Worm (Caenorhabditis elegans) whole organism, dauer: ENCODE data around the gene apc-10.

Source experiments
- unc-62 ChIP-seq: sonication (generic microtip); optimal IDR thresholded peaks from 2 replicates; lab custom pipeline; 2017; ENCODE audit warnings: missing biosample characterization, missing genetic modification reagents, missing genetic modification characterization

apc-10 gene

DNA sequence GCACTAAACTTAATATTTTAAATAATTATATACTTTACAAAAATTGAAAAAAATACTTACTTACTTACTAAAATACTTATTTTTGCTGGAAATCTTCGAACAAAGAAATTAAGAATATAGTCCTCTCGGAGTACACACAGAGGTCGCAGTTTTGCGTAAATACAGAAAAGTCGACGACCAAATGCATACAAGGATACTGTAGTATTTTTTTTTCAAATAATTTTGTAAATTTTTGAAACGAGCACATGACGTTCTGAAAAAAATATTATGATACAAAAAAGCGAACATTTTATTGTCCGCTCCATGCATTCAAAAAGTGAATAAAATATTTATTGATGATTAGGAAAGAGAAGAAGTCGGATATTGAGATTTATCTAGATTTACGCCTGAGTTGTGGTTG lies at the start of gene apc-10:
TSS of gene apc-10 (minus strand) at position 101 of the 400 bp plus-strand sequence.
- TF ChIP-seq unc-62 (GFP tag; lab: Kevin White, UChicago) = no peak

DNA sequence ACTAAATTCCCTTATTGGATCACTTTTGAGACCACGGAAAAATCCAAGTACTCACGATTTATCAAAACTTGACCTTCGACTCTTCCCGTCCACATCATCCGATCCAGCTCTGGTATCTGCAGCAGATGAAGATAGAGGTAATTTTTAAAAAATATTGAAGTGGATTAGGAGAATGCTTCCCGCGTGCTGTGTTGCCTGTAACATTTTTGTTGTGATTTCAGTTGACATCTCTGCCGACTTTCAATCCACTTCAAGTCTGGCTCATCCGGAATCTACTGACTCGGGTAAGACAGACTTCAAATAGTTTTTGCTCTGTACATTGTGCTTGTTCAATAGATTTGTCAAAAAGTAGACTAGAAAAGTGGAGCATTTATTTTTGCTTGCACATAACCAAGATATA lies 49.3 kb upstream of the apc-10 start:
- TF ChIP-seq unc-62 (GFP tag; lab: Kevin White, UChicago) = no peak

DNA sequence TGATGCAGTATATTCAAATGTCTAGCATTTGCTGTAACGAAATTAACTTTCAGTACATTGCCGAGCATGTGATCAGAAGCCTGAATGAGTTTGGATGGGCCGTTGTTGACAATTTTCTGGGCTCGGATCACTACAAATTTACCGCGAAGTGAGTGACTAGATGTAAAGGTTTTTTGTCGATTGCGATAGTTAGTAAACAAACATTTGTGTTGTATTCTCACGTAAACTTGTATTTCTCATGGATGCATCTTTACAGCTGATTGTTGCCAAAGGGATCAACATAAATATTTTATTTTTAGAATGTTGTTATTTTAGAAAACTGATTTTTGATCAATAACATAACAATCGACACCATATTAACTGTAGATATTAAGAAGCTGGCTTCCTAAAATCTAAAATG lies 47.9 kb upstream of the apc-10 start:
- no peak for TF ChIP-seq unc-62 (GFP tag; lab: Kevin White, UChicago)

DNA sequence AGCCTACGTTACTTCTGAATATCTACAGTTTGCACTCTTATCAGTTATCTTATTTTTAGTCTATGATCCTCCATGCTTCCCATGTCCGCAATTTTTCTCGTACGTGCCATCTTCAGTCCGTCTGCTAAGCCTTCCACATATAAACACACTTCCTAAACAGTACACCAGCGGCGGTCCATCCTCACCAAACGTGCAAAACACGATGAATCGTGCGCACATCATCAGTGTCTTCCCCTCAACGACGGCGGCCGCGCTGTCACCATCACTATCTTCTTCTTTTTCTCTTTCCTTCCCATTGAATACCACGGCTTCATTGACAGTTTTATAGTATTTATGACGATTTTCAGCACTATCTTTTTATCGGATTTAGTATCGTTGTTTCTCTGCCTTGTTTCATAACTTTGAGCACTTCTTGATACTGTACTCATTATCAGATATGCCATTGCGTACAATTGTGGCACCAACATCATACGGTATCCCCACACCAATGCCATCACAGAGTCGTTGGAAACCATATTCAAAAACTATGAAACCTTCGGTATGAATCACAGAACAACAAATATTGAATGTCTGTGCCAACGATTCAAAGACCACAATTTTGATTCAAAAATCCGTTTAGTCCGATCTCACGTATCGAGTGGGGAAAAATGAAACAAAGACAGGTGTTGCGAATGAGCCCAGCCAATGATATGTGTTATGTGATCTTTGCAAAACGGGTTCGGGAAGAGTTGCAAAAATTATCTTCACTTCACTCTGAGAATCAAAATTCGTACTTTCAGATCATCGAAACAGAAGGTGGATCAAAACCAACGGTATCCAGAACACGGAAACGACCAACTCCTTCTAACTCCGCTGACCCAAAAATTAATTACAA lies 47.0 kb upstream of the apc-10 start:
- TF ChIP-seq unc-62 (GFP tag; lab: Kevin White, UChicago) = no peak

DNA sequence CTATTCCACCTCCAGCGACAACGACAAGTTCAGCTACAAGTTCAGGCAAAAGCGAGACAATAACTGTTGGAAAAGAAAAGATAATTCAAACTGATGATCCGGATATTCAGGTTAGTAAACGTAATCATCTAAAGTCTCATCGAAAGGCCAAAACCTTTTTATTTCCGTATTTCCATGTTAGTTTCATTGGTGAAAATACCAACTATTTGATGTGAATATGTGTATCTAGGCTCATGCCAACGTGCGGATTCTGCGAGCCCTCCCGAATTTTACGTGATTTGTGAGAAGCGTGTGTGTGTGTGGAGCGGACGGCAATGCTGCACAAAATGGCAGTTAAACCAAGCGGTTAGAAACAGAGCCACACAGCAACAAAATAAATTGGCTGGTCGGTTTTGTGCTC lies 44.9 kb upstream of the apc-10 start:
- TF ChIP-seq unc-62 (GFP tag; lab: Kevin White, UChicago) = no peak

DNA sequence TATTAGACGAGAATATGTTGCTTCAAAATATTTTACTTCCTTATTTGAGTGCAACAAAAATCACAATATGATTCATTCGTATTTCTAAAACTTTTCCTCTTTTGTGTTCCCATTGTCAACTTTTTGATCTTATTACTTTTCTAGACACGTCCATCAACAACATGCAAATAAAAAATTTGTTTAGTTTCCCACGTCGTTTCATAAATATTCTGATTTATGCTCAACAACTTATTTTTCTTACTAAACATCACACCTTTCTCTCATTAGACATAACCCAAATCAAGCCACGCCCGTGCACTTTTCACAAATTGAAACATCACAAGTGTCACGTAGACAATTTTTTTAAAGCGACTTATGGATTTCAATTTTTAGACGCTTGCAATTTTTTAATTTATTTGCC lies 43.7 kb upstream of the apc-10 start:
- no peak for TF ChIP-seq unc-62 (GFP tag; lab: Kevin White, UChicago)

DNA sequence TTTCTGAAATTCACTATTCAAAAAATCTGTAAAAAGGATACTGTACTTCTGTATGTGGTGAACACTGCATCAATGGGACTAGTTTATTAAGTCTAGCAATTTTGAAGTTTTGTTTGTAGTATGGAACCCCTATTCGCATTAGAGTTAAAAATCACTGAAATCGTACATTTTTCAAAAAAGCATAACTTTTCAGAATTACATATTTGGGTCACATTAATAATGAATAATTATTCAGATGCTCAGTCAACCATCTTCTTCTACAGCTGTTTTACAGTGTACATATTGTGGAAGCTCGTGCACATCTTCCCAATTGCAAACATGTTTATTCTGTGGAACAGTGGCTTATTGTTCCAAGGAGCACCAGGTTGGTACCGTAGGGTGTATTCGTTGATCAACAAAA lies 42.6 kb upstream of the apc-10 start:
- no peak for TF ChIP-seq unc-62 (GFP tag; lab: Kevin White, UChicago)

DNA sequence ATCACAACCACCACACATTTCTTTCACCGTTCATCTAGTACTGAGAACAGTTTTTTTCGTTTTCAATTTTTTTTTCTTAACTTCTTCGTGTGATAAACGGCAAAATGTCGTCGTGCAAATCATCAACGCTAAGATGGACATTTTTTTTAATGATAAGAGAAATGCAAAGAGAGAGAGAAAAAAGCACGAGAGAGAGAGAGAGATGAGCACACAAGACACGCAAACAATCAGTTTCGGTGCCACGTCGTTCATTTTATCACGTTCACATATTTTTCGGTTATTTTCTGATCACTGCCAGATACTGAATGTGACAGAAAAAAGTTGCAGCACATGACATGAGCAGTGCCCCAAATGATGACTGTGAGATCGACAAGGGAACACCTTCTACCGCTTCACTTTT lies 42.0 kb upstream of the apc-10 start, which contains the start of gene egl-9:
TSS of gene egl-9 (plus strand) at position 328 of the 400 bp plus-strand sequence.
- TF ChIP-seq unc-62 (GFP tag; lab: Kevin White, UChicago) = no peak

DNA sequence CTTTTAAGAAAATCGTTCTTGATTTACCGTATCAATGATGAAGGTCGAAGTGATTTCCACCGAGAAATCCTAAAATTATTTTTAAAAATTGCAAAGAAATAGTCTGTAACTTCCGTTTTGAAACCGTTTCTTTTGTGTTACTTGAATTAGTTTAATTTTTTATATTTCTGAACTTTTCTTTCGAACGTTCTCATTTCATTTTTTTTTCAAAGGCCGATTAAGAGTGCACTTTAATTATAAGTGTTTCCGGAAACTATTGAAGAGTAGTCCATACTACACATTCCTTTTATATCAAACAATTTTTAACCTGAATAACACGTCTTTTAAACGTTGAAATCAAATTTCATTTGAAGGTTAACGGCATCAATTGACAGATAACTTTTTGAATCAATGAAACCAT lies 41.5 kb upstream of the apc-10 start:
- no peak for TF ChIP-seq unc-62 (GFP tag; lab: Kevin White, UChicago)

DNA sequence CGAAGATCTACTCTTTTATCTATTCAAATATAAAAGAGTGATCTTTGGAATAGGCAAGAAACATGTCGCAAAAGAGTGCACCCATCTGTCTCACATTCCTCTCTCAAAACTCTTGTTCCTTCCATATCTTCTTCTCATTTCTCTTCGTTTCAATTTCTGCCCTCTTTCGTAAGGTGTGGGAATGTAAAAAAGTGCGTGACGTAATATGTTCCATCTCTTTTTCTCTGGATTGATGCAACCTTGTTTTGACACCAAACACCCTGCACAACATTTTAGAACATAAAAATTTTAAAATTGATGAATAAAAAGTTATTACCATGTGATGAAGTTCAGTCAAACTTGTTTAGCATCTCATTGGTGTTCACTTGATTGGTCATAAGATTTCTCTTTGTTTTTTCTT lies 41.0 kb upstream of the apc-10 start:
- no peak for TF ChIP-seq unc-62 (GFP tag; lab: Kevin White, UChicago)

DNA sequence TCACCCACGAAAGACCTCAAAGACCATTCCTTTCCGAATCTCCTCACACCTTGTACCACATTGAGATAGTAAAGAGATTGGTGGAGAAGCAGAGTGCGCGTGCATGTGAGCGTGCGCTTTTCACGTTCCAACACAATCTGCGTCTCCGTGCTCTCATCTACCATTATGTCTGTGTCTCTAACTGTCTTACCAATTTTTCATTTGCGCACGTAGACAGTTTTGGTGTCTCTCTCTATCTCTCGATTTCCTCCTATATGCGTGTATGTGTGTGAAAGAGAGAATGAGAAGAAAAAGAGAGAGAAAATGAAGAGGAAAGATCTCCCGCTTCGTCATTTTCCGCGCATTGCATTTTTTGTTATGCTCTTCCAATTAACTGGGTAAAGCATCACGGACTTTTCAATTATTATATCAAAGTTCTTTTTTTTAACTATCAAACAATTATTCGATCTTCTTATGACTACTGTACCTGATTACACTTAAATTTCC lies 40.5 kb upstream of the apc-10 start:
- TF ChIP-seq unc-62 (GFP tag; lab: Kevin White, UChicago) = no peak

DNA sequence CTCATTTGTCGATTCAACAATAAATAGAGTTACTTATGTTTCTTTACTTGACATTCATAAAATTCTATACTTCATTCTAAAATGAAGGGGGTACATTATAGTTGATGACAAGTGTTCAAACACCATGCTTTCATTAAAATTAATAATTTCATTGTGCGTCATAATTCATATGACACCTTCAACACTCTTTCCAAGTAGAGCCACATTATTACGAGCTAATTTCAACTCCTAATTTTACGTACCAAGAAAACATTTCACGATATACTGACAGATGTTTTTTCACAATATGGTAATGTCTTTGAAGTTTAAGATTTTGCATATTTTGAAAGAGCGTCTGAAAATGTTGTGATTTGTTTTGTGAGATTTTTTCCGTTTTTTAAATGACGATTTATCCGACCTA lies 39.3 kb upstream of the apc-10 start:
- TF ChIP-seq unc-62 (GFP tag; lab: Kevin White, UChicago) = no peak

DNA sequence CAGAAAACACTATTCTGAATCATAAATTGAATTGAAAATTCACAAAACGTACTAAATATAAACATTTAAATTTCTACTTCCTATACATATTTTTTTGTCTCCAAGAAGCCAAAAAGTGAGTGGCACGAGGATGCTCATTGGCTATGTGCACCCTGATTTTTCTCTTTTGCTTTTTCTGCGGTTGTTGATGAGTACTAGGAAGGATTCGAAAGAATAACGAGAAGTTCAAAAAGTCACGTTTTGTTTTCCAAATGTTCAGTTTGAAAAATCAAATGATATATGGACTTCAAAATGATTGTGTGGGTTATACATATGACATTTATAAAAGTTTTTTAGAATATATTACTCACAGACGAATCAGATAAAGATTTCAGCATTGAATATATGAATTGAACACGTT lies 38.6 kb upstream of the apc-10 start:
- no peak for TF ChIP-seq unc-62 (GFP tag; lab: Kevin White, UChicago)

DNA sequence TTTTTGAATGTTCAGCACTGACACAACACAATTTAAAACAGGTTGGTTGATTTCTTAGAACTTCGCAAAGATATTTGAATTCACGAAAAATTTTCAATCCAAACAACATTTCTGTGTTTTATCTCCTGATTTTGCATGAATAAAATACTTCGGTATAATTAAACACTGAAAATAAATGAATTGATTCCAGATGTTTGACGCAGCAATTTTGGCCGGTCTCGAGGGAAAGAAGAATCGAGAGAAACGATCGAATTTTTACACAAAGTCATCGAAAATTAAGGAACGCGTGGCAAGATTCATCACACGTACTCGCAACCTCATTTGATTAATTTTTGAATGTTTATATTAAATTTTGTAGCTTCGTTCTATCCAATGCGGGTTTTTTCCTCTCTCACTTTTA lies 38.0 kb upstream of the apc-10 start:
- TF ChIP-seq unc-62 (GFP tag; lab: Kevin White, UChicago) = no peak

DNA sequence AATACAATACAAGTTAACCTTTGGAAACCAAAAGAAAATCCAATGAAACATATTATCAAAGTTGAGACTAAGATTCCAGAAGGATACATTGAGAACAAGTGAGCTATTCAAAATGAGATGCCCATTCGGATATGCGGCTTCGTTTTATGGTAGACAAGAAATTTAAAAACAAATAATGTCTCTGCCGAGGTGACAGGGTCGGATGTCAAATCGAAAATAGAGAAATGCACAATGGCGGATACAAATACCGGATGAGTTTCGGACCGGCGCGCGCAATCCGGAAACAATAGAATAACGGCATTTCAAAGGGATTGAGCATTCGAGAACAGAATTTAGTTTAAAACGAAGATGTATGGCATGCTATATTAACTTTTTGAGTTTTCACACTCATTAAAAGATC lies 37.1 kb upstream of the apc-10 start, which contains the start of gene F22E12.3:
TSS of gene F22E12.3 (minus strand) at position 101 of the 400 bp plus-strand sequence.
- TF ChIP-seq unc-62 (GFP tag; lab: Kevin White, UChicago) = no peak

DNA sequence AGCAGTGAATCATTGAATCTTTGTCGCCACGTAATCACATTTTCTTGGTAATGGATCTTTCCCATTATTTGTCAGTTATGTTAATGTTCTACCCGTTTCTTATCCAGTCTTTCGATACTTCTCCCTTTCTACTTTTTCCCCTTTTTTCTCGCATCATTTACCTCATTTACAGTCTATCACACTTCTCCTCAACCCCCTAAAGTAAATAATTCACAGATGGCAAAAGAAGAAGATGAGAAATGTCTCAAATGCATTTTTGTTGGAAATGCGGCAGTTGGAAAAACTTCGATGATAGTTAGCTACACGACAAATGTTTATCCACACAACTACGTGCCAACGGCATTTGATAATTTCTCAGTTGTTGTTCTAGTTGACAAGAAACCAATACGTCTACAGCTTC lies 35.9 kb upstream of the apc-10 start, which contains the start of gene chw-1:
TSS of gene chw-1 (plus strand) at position 217 of the 400 bp plus-strand sequence.
- no peak for TF ChIP-seq unc-62 (GFP tag; lab: Kevin White, UChicago)

DNA sequence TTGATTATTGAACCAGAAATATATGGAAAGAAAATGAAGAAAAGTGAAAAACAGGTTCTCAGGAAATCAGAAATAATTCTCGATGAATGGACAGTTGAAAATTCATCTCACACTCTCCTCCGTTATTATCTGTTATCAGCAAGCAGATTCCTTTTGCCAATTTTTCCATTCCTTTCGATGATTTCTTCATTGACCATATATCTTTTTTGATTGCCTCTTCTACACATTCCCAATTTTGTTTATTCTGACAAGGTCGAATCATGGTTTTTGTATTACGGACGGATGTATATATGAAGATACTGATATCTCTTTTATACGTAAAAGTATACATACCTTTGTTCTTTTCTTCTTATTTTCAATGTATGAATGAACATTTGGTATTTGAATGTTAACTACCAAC lies 34.5 kb upstream of the apc-10 start:
- TF ChIP-seq unc-62 (GFP tag; lab: Kevin White, UChicago) = no peak
